Worm (Caenorhabditis elegans): ENCODE data around the gene sru-28.

ce11 chrV:1486031-1486430 is 20.1 kb upstream of the sru-28 start:
- TF ChIP-seq tra-1 (GFP tag; IDR thresholded peaks at IDR 0.05), result no peak
- TF ChIP-seq snpc-1.2 (GFP tag; IDR thresholded peaks at IDR 0.05), result no peak
- no peak for TF ChIP-seq T20F7.1 (GFP tag; optimal IDR thresholded peaks at IDR 0.05)
- no peak for TF ChIP-seq zag-1 (tag; optimal IDR thresholded peaks at IDR 0.05)
- TF ChIP-seq mep-1 (tag; optimal IDR thresholded peaks at IDR 0.05), result no peak
- no peak for TF ChIP-seq unc-39 (tag; optimal IDR thresholded peaks at IDR 0.05)
- no peak for TF ChIP-seq dve-1 (tag; optimal IDR thresholded peaks at IDR 0.05; ENCODE audit: insufficient read depth)
- no peak for TF ChIP-seq lim-7 (GFP tag; IDR thresholded peaks at IDR 0.05)
- no peak for TF ChIP-seq snpc-4 (tag; optimal IDR thresholded peaks at IDR 0.05)
- no peak for TF ChIP-seq nhr-6 (tag; optimal IDR thresholded peaks at IDR 0.05)
- no peak for TF ChIP-seq ceh-62 (tag; optimal IDR thresholded peaks at IDR 0.05)
- no peak for TF ChIP-seq lin-13 (GFP tag; optimal IDR thresholded peaks at IDR 0.05)

Data from whole organism, L4 larva.